Worm (Caenorhabditis elegans) whole organism, mixed stage, embryonic: ENCODE results near the gene K10H10.4.

Source experiments
- blmp-1 ChIP-seq: fragments of 150-350 bp; optimal IDR thresholded peaks from 2 replicates; lab custom pipeline; 2014; ENCODE audit warnings: missing biosample characterization, missing genetic modification characterization
- ceh-39 ChIP-seq: fragments of 150-350 bp; optimal IDR thresholded peaks from 2 replicates; lab custom pipeline; 2014; ENCODE audit warnings: missing biosample characterization, missing genetic modification characterization
- ceh-43 ChIP-seq: fragments of 200-800 bp; sonication (Bioruptor generic); optimal IDR thresholded peaks from 2 replicates; lab custom pipeline; 2018; ENCODE audit warnings: mild to moderate bottlenecking, missing genetic modification characterization, moderate library complexity, missing compliant biosample characterization
- ceh-83 ChIP-seq: fragments of 200-800 bp; sonication (Bioruptor generic); optimal IDR thresholded peaks from 2 replicates; lab custom pipeline; 2018; ENCODE audit warnings: mild to moderate bottlenecking, missing genetic modification characterization, missing compliant biosample characterization
- ces-1 ChIP-seq: fragments of 150-350 bp; optimal IDR thresholded peaks from 2 replicates; lab custom pipeline; 2014; ENCODE audit warnings: missing biosample characterization, missing genetic modification reagents, missing genetic modification characterization
- cnd-1 ChIP-seq: fragments of 200-800 bp; sonication (Bioruptor generic); optimal IDR thresholded peaks from 2 replicates; lab custom pipeline; 2018; ENCODE audit warnings: mild to moderate bottlenecking, missing genetic modification characterization, missing compliant biosample characterization
- drap-1 ChIP-seq: fragments of 200-800 bp; sonication (Bioruptor generic); optimal IDR thresholded peaks from 3 replicates; lab custom pipeline; 2018; ENCODE audit warnings: mild to moderate bottlenecking, missing genetic modification characterization, missing compliant biosample characterization
- elt-1 ChIP-seq: sonication (generic microtip); optimal IDR thresholded peaks from 2 replicates; lab custom pipeline; 2017; ENCODE audit warnings: missing genetic modification characterization, mild to moderate bottlenecking, missing compliant biosample characterization, antibody characterized with exemption, moderate library complexity, borderline replicate concordance; ENCODE audit not compliant: insufficient read depth
- elt-3 ChIP-seq: fragments of 150-350 bp; optimal IDR thresholded peaks from 2 replicates; lab custom pipeline; 2014; ENCODE audit warnings: missing biosample characterization, missing genetic modification characterization
- ham-2 ChIP-seq: fragments of 200-800 bp; sonication (Bioruptor generic); optimal IDR thresholded peaks from 2 replicates; lab custom pipeline; 2018; ENCODE audit warnings: mild to moderate bottlenecking, missing genetic modification characterization, missing compliant biosample characterization
- hlh-1 ChIP-seq: fragments of 150-350 bp; optimal IDR thresholded peaks from 2 replicates; lab custom pipeline; 2014; ENCODE audit warnings: missing biosample characterization, missing genetic modification reagents, missing genetic modification characterization
- lin-13 ChIP-seq: fragments of 150-350 bp; optimal IDR thresholded peaks from 2 replicates; lab custom pipeline; 2014; ENCODE audit warnings: missing biosample characterization, missing genetic modification characterization
- lin-32 ChIP-seq: fragments of 200-800 bp; sonication (Bioruptor generic); optimal IDR thresholded peaks from 2 replicates; lab custom pipeline; 2018; ENCODE audit warnings: mild to moderate bottlenecking, missing genetic modification characterization, missing compliant biosample characterization
- lsy-2 ChIP-seq: fragments of 150-350 bp; optimal IDR thresholded peaks from 2 replicates; lab custom pipeline; 2014; ENCODE audit warnings: missing biosample characterization, missing genetic modification characterization
- mab-5 ChIP-seq: fragments of 150-350 bp; optimal IDR thresholded peaks from 2 replicates; lab custom pipeline; 2014; ENCODE audit warnings: missing biosample characterization, missing genetic modification characterization
- nhr-237 ChIP-seq: fragments of 150-350 bp; optimal IDR thresholded peaks from 2 replicates; lab custom pipeline; 2014; ENCODE audit warnings: missing biosample characterization, missing genetic modification characterization
- nhr-28 ChIP-seq: fragments of 150-350 bp; optimal IDR thresholded peaks from 2 replicates; lab custom pipeline; 2014; ENCODE audit warnings: missing biosample characterization, missing genetic modification characterization
- nhr-76 ChIP-seq: sonication (generic microtip); optimal IDR thresholded peaks from 2 replicates; lab custom pipeline; 2017; ENCODE audit warnings: missing biosample characterization, missing genetic modification characterization
- pha-4 ChIP-seq: fragments of 150-350 bp; optimal IDR thresholded peaks from 2 replicates; lab custom pipeline; 2018; ENCODE audit warnings: missing biosample characterization, missing genetic modification reagents, missing genetic modification characterization
- snpc-4 ChIP-seq: fragments of 150-350 bp; optimal IDR thresholded peaks from 2 replicates; lab custom pipeline; 2014; ENCODE audit warnings: missing biosample characterization, missing genetic modification characterization
- sptf-1 ChIP-seq: sonication (generic microtip); optimal IDR thresholded peaks from 2 replicates; lab custom pipeline; 2017; ENCODE audit warnings: mild to moderate bottlenecking, missing genetic modification characterization, moderate library complexity, missing compliant biosample characterization
- tbx-8 ChIP-seq: fragments of 200-800 bp; sonication (Bioruptor generic); optimal IDR thresholded peaks from 2 replicates; lab custom pipeline; 2018; ENCODE audit warnings: mild to moderate bottlenecking, missing genetic modification characterization, moderate library complexity, missing compliant biosample characterization
- unc-62 ChIP-seq: fragments of 150-350 bp; optimal IDR thresholded peaks from 2 replicates; lab custom pipeline; 2014; ENCODE audit warnings: missing biosample characterization, missing genetic modification reagents, missing genetic modification characterization
- zip-8 ChIP-seq: fragments of 150-350 bp; optimal IDR thresholded peaks from 2 replicates; lab custom pipeline; 2014; ENCODE audit warnings: missing biosample characterization, missing genetic modification characterization
- ztf-11 ChIP-seq: fragments of 150-350 bp; optimal IDR thresholded peaks from 2 replicates; lab custom pipeline; 2014; ENCODE audit warnings: missing biosample characterization, missing genetic modification characterization

K10H10.4 gene

DNA sequence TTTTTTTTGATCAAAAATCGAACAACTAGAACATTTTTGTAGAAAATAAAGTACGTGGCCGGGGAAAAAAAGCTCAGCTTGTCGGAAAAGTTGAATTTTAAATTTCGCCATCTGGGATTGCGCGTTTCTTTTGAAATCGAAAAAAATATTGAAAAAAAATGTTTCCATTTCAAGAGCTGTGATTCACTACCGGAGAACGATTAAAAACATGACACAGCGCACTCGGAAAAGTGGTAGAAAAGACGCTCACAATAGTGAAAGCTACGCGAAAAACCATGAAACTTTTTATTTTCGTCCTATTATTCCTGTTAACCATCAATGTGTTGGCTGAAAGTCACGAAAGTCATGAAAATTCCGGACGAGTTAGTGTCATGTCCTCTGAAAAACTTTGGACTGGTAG is 37.5 kb downstream of the K10H10.4 start, which contains the start of the genes clec-147 and C04H5.7:
Gene clec-147, minus strand, starts transcription at position 101 of the 400 bp plus-strand sequence.
Gene C04H5.7, plus strand, starts transcription at position 219 of the 400 bp plus-strand sequence.
- no peak for TF ChIP-seq blmp-1 (tag; lab: Kevin White, UChicago)
- no peak for TF ChIP-seq lin-32 (GFP tag; lab: Kevin White, UChicago)
- no peak for TF ChIP-seq sptf-1 (tag; lab: Kevin White, UChicago)
- no peak for TF ChIP-seq nhr-28 (tag; lab: Kevin White, UChicago)
- TF ChIP-seq zip-8 (tag; lab: Kevin White, UChicago): no peak
- TF ChIP-seq ham-2: no peak
- TF ChIP-seq lin-13 (tag; lab: Kevin White, UChicago): no peak
- TF ChIP-seq drap-1: no peak
- TF ChIP-seq ceh-39 (tag; lab: Kevin White, UChicago): no peak
- TF ChIP-seq pha-4 (tag; lab: Kevin White, UChicago): no peak
- TF ChIP-seq snpc-4 (tag; lab: Kevin White, UChicago): no peak
- TF ChIP-seq hlh-1 (tag; lab: Kevin White, UChicago): no peak
- no peak for TF ChIP-seq mab-5 (tag; lab: Kevin White, UChicago)
- no peak for TF ChIP-seq elt-3 (tag; lab: Kevin White, UChicago)
- TF ChIP-seq cnd-1 (tag; lab: Kevin White, UChicago): no peak
- TF ChIP-seq ztf-11 (tag; lab: Kevin White, UChicago): no peak
- TF ChIP-seq, all 35 proteins: peak for 0

DNA sequence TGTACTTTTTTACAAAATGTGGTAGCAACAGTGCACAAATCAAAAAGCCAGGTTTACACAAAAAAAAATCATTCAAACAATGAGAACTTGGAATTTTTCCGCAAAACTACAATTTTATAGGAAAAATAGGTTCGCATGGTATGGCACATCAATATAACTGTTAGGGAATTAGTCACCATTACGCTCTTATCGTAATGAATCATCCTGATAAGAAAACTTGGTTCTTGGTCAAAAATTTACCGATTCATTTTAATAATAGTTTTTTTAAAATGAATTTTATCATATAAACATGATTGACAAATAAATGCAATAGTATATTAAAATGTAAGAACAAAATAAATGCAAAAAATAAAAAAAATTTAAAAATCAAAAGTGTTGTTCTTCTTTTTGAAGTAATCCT is 40.3 kb downstream of the K10H10.4 start:
- TF ChIP-seq elt-1 (tag; lab: Kevin White, UChicago) (no peak), ceh-83 (GFP tag; lab: Kevin White, UChicago) (no peak), ces-1 (GFP tag; lab: Kevin White, UChicago) (no peak), pha-4 (tag; lab: Kevin White, UChicago) (no peak), ceh-39 (tag; lab: Kevin White, UChicago) (no peak), lin-32 (GFP tag; lab: Kevin White, UChicago) (no peak), unc-62 (GFP tag; lab: Kevin White, UChicago) (no peak), lin-13 (tag; lab: Kevin White, UChicago) (no peak), ceh-43 (GFP tag; lab: Kevin White, UChicago) (no peak), mab-5 (tag; lab: Kevin White, UChicago) (no peak), elt-3 (tag; lab: Kevin White, UChicago) (no peak)

DNA sequence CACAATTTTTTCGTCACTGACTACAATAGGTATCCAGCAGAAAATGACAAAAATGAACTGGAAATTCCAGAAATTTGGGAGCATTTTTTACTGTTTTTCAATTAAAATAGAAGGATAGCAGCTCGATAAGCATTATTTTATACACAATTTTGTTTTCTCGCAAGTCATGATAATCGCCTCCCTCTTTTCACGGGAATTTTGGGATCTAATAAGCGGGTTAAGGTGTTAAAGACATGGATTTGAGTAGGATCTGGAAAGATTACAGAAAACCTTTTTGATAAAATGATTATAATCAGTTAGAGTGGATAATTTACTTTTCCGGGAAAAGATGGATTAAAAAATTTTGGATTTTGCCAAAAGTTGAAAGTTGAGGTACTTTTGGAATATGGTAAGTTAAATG is 48.5 kb downstream of the K10H10.4 start, which contains the start of gene gcy-29:
Gene gcy-29, minus strand, starts transcription at position 101 of the 400 bp plus-strand sequence.
- no peak for TF ChIP-seq nhr-28 (tag; lab: Kevin White, UChicago)
- TF ChIP-seq elt-3 (tag; lab: Kevin White, UChicago): no peak
- no peak for TF ChIP-seq tbx-8 (GFP tag; lab: Kevin White, UChicago)
- TF ChIP-seq ztf-11 (tag; lab: Kevin White, UChicago): no peak
- no peak for TF ChIP-seq lsy-2 (tag; lab: Kevin White, UChicago)
- TF ChIP-seq mab-5 (tag; lab: Kevin White, UChicago): no peak
- no peak for TF ChIP-seq nhr-76 (tag; lab: Kevin White, UChicago)

DNA sequence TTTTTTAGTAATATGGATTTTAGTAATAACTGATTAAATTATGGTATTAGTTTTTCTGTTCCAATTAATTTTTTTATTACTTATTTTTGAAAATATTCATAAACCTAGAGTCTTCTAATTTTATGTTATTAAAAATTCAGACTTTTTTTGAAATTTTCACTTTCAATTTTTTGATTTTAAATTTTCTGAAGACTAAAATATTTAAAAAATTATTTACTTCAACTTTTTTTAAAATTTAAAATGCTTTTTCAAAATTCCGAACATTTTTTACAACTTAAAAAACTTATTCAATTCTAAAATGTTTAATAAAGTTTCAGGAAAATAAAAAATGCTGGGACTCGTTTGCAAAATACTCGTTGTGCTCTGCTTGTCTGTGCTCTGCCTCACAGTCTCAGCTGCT is 50.4 kb downstream of the K10H10.4 start, which contains the start of gene nlp-41:
Gene nlp-41, plus strand, starts transcription at position 301 of the 400 bp plus-strand sequence.
- TF ChIP-seq drap-1 (no peak), sptf-1 (tag; lab: Kevin White, UChicago) (no peak), nhr-237 (tag; lab: Kevin White, UChicago) (no peak)
